Fruit fly (Drosophila melanogaster) whole organism, embryonic: ENCODE data around the gene CG31122.

Experiments
- Atf3 ChIP-seq: fragments of 200-800 bp; sonication (Bioruptor generic); optimal IDR thresholded peaks from 3 replicates; lab custom pipeline; 2016; ENCODE audit warnings: missing biosample characterization, missing genetic modification characterization
- CG10959 ChIP-seq: fragments of 200-800 bp; sonication (Bioruptor generic); IDR thresholded peaks from 2 replicates; pipeline ENCODE4 v1.3.6; 2022; ENCODE audit warnings: missing biosample characterization, missing genetic modification characterization
- CG10979 ChIP-seq: fragments of 200-800 bp; sonication (Bioruptor generic); optimal IDR thresholded peaks from 2 replicates; lab custom pipeline; 2018; ENCODE audit warnings: missing biosample characterization, mild to moderate bottlenecking, missing genetic modification characterization, moderate library complexity
- CG11504 ChIP-seq: fragments of 200-800 bp; sonication (Bioruptor generic); optimal IDR thresholded peaks from 3 replicates; lab custom pipeline; 2019; ENCODE audit warnings: missing biosample characterization, mild to moderate bottlenecking, missing genetic modification characterization, moderate library complexity
- CG12659 ChIP-seq: fragments of 200-800 bp; sonication (Bioruptor generic); optimal IDR thresholded peaks from 3 replicates; lab custom pipeline; 2017; ENCODE audit warnings: mild to moderate bottlenecking, missing biosample characterization, missing genetic modification reagents, missing genetic modification characterization
- CG14965 ChIP-seq: fragments of 200-800 bp; sonication (Bioruptor generic); optimal IDR thresholded peaks from 2 replicates; lab custom pipeline; 2016; ENCODE audit warnings: missing biosample characterization, missing genetic modification characterization, borderline replicate concordance
- CG1603 ChIP-seq: fragments of 200-800 bp; sonication (Bioruptor generic); optimal IDR thresholded peaks from 2 replicates; lab custom pipeline; 2019; ENCODE audit warnings: missing biosample characterization, mild to moderate bottlenecking, missing genetic modification characterization, moderate library complexity
- CG17328 ChIP-seq: fragments of 200-800 bp; sonication (Bioruptor generic); IDR thresholded peaks from 2 replicates; pipeline ENCODE4 v1.3.6; 2022; ENCODE audit warnings: missing biosample characterization, missing genetic modification characterization
- CG1792 ChIP-seq: fragments of 200-800 bp; sonication (Bioruptor generic); optimal IDR thresholded peaks from 2 replicates; lab custom pipeline; 2016; ENCODE audit warnings: missing biosample characterization, missing genetic modification characterization
- CG18011 ChIP-seq: fragments of 200-800 bp; sonication (Bioruptor generic); optimal IDR thresholded peaks from 2 replicates; lab custom pipeline; 2017; ENCODE audit warnings: missing biosample characterization, missing genetic modification characterization, mild to moderate bottlenecking, moderate library complexity, missing genotype
- CG1832 ChIP-seq: fragments of 200-800 bp; sonication (Bioruptor generic); optimal IDR thresholded peaks from 2 replicates; lab custom pipeline; 2017; ENCODE audit warnings: missing biosample characterization, mild to moderate bottlenecking, missing genetic modification characterization, inconsistent platforms
- CG2199 ChIP-seq: fragments of 200-800 bp; sonication (Bioruptor generic); IDR thresholded peaks from 3 replicates; pipeline ENCODE4 v1.3.6; 2022; ENCODE audit warnings: missing biosample characterization, missing genetic modification characterization
- CG30020 ChIP-seq: fragments of 200-800 bp; optimal IDR thresholded peaks from 2 replicates; lab custom pipeline; 2019; ENCODE audit warnings: missing biosample characterization, mild to moderate bottlenecking, missing genetic modification characterization, moderate library complexity
- CG32772 ChIP-seq: fragments of 200-800 bp; sonication (Bioruptor generic); IDR thresholded peaks from 2 replicates; pipeline ENCODE4 v1.3.6; 2022; ENCODE audit warnings: missing biosample characterization, missing genetic modification characterization
- CG33213 ChIP-seq: fragments of 200-800 bp; sonication (Bioruptor generic); optimal IDR thresholded peaks from 3 replicates; lab custom pipeline; 2016; ENCODE audit warnings: missing biosample characterization, missing genetic modification characterization
- CG4282 ChIP-seq: fragments of 200-800 bp; sonication (Bioruptor generic); optimal IDR thresholded peaks from 2 replicates; lab custom pipeline; 2016; ENCODE audit warnings: missing biosample characterization, missing genetic modification characterization
- CG4328 ChIP-seq: fragments of 200-800 bp; sonication (Bioruptor generic); optimal IDR thresholded peaks from 3 replicates; lab custom pipeline; 2017; ENCODE audit warnings: missing biosample characterization, missing genetic modification reagents, missing genetic modification characterization
- CG4360 ChIP-seq: fragments of 200-800 bp; sonication (Bioruptor generic); IDR thresholded peaks from 2 replicates; pipeline ENCODE4 v1.3.6; 2022; ENCODE audit warnings: missing biosample characterization, missing genetic modification characterization
- CG6854 ChIP-seq: fragments of 200-800 bp; sonication (Bioruptor generic); optimal IDR thresholded peaks from 3 replicates; lab custom pipeline; 2017; ENCODE audit warnings: missing biosample characterization, mild to moderate bottlenecking, missing genetic modification characterization
- CG7745 ChIP-seq: fragments of 200-800 bp; sonication (Bioruptor generic); optimal IDR thresholded peaks from 2 replicates; lab custom pipeline; 2018; ENCODE audit warnings: missing biosample characterization, mild to moderate bottlenecking, missing genetic modification characterization, moderate library complexity
- CG8359 ChIP-seq: fragments of 200-800 bp; sonication (Bioruptor generic); optimal IDR thresholded peaks from 2 replicates; lab custom pipeline; 2017; ENCODE audit warnings: missing biosample characterization, mild to moderate bottlenecking, missing genetic modification characterization, borderline replicate concordance
- CG8765 ChIP-seq: fragments of 200-800 bp; sonication (Bioruptor generic); IDR thresholded peaks from 2 replicates; pipeline ENCODE4 v1.3.6; 2022; ENCODE audit warnings: missing biosample characterization, missing genetic modification characterization
- CG9215 ChIP-seq: fragments of 200-800 bp; sonication (Bioruptor generic); IDR thresholded peaks from 2 replicates; pipeline ENCODE4 v1.3.6; 2022; ENCODE audit warnings: missing biosample characterization, missing genetic modification characterization
- CG9609 ChIP-seq: fragments of 200-800 bp; sonication (Bioruptor generic); optimal IDR thresholded peaks from 3 replicates; lab custom pipeline; 2016; ENCODE audit warnings: missing biosample characterization, missing genetic modification characterization
- Dref ChIP-seq: fragments of 200-800 bp; sonication (Bioruptor generic); IDR thresholded peaks from 2 replicates; pipeline ENCODE4 v1.3.6; 2022; ENCODE audit warnings: missing biosample characterization, missing genetic modification characterization
- ERR ChIP-seq: fragments of 200-800 bp; sonication (Bioruptor generic); optimal IDR thresholded peaks from 2 replicates; lab custom pipeline; 2016; ENCODE audit warnings: missing biosample characterization, missing genetic modification characterization
- Ets65A ChIP-seq: fragments of 200-800 bp; sonication (Bioruptor generic); peaks from one replicate; lab custom pipeline; 2016; ENCODE audit warnings: missing biosample characterization, missing genetic modification characterization
- H2.0 ChIP-seq: fragments of 200-800 bp; sonication (Bioruptor generic); IDR thresholded peaks from 2 replicates; pipeline ENCODE4 v1.3.6; 2022; ENCODE audit warnings: missing biosample characterization, missing genetic modification characterization
- Hand ChIP-seq: fragments of 200-800 bp; sonication (Bioruptor generic); optimal IDR thresholded peaks from 2 replicates; lab custom pipeline; 2017; ENCODE audit warnings: mild to moderate bottlenecking, missing biosample characterization, missing genetic modification reagents, missing genetic modification characterization
- NC2α ChIP-seq: fragments of 200-800 bp; sonication (Bioruptor generic); optimal IDR thresholded peaks from 2 replicates; lab custom pipeline; 2016; ENCODE audit warnings: missing biosample characterization, missing genetic modification characterization
- NFAT ChIP-seq: fragments of 200-800 bp; sonication (Bioruptor generic); IDR thresholded peaks from 2 replicates; pipeline ENCODE4 v1.3.6; 2022; ENCODE audit warnings: missing biosample characterization, missing genetic modification characterization
- Ravus ChIP-seq: fragments of 200-800 bp; sonication (Bioruptor generic); IDR thresholded peaks from 2 replicates; pipeline ENCODE4 v1.3.6; 2022; ENCODE audit warnings: missing biosample characterization, missing genetic modification characterization
- Sox102F ChIP-seq: fragments of 200-800 bp; sonication (Bioruptor generic); optimal IDR thresholded peaks from 2 replicates; lab custom pipeline; 2018; ENCODE audit warnings: missing biosample characterization, mild to moderate bottlenecking, missing genetic modification characterization, moderate library complexity
- Vsx1 ChIP-seq: fragments of 200-800 bp; sonication (Bioruptor generic); optimal IDR thresholded peaks from 2 replicates; lab custom pipeline; 2017; ENCODE audit warnings: missing biosample characterization, mild to moderate bottlenecking, missing genetic modification characterization, missing genetic modification reagents
- Xbp1 ChIP-seq: fragments of 200-800 bp; sonication (Bioruptor generic); optimal IDR thresholded peaks from 3 replicates; lab custom pipeline; 2016; ENCODE audit warnings: missing biosample characterization, mild to moderate bottlenecking, missing genetic modification characterization
- ab ChIP-seq: fragments of 200-800 bp; sonication (Bioruptor generic); optimal IDR thresholded peaks from 2 replicates; lab custom pipeline; 2016; ENCODE audit warnings: missing biosample characterization, missing genetic modification characterization
- ara ChIP-seq: fragments of 200-800 bp; sonication (Bioruptor generic); IDR thresholded peaks from 2 replicates; pipeline ENCODE4 v1.3.6; 2022; ENCODE audit warnings: missing biosample characterization, missing genetic modification characterization
- dan ChIP-seq: fragments of 200-800 bp; sonication (Bioruptor generic); IDR thresholded peaks from 2 replicates; pipeline ENCODE4 v1.3.6; 2022; ENCODE audit warnings: missing biosample characterization, missing genetic modification characterization
- danr ChIP-seq: fragments of 200-800 bp; sonication (Bioruptor generic); IDR thresholded peaks from 2 replicates; pipeline ENCODE4 v1.3.6; 2022; ENCODE audit warnings: missing biosample characterization, missing genetic modification characterization
- dimm ChIP-seq: fragments of 200-800 bp; sonication (Bioruptor generic); IDR thresholded peaks from 2 replicates; pipeline ENCODE4 v1.3.6; 2022; ENCODE audit warnings: missing biosample characterization, missing genetic modification characterization
- ewg ChIP-seq: fragments of 200-800 bp; sonication (Bioruptor generic); optimal IDR thresholded peaks from 3 replicates; lab custom pipeline; 2017; ENCODE audit warnings: mild to moderate bottlenecking, missing biosample characterization, missing genetic modification reagents, missing genetic modification characterization
- fd102C ChIP-seq: fragments of 200-800 bp; sonication (Bioruptor generic); optimal IDR thresholded peaks from 2 replicates; lab custom pipeline; 2018; ENCODE audit warnings: missing biosample characterization, mild to moderate bottlenecking, missing genetic modification characterization, moderate library complexity
- fd3F ChIP-seq: fragments of 200-800 bp; sonication (Bioruptor generic); optimal IDR thresholded peaks from 2 replicates; lab custom pipeline; 2018; ENCODE audit warnings: missing biosample characterization, mild to moderate bottlenecking, missing genetic modification characterization, moderate library complexity
- fu2 ChIP-seq: fragments of 200-800 bp; sonication (Bioruptor generic); optimal IDR thresholded peaks from 2 replicates; lab custom pipeline; 2016; ENCODE audit warnings: missing biosample characterization, missing genetic modification characterization
- grau ChIP-seq: fragments of 200-800 bp; optimal IDR thresholded peaks from 3 replicates; lab custom pipeline; 2019; ENCODE audit warnings: missing biosample characterization, mild to moderate bottlenecking, missing genetic modification characterization, moderate library complexity
- hb ChIP-seq: fragments of 200-800 bp; sonication (Bioruptor generic); IDR thresholded peaks from 3 replicates; pipeline ENCODE4 v1.3.6; 2022; ENCODE audit warnings: missing biosample characterization, missing genetic modification characterization; ENCODE audit not compliant: partially characterized antibody
- onecut ChIP-seq: fragments of 200-800 bp; sonication (Bioruptor generic); IDR thresholded peaks from 2 replicates; pipeline ENCODE4 v1.3.6; 2022; ENCODE audit warnings: missing biosample characterization, missing genetic modification characterization
- phol ChIP-seq: fragments of 200-800 bp; sonication (Bioruptor generic); optimal IDR thresholded peaks from 3 replicates; lab custom pipeline; 2018; ENCODE audit warnings: missing biosample characterization, mild to moderate bottlenecking, missing genetic modification characterization, moderate library complexity
- prd ChIP-seq, 3 experiments: fragments of >200 bp in 2 of 3; fragments of 200-800 bp in 1 of 3; sonication (Bioruptor generic) in 1 of 3; optimal IDR thresholded peaks in 2 of 3; IDR thresholded peaks in 1 of 3; 2 replicates in 2 of 3; 3 replicates in 1 of 3; pipeline versions ENCODE4 v1.3.6 to Lab custom; 2017 to 2022; ENCODE audit warnings: missing biosample characterization in 1 of 3, missing genetic modification characterization in 1 of 3
- sens ChIP-seq: fragments of 200-800 bp; sonication (Bioruptor generic); peaks from one replicate; lab custom pipeline; 2016; ENCODE audit warnings: missing biosample characterization, missing genetic modification characterization

Gene CG31122

dm6 chr3R:18365978-18366643 is 46.6 kb downstream of the CG31122 start, which contains the start of the genes WRNexo and Nup43 (continued):
- TF ChIP-seq ab (GFP tag; lab: Kevin White, UChicago) (no peak), CG9609 (peak; percentile 29), CG10979 (peak; percentile 9), NC2α (GFP tag; lab: Kevin White, UChicago) (peak; percentile 4), CG4328 (no peak), Ets65A (GFP tag; lab: Kevin White, UChicago) (peak; percentile 89), fd3F (GFP tag; lab: Kevin White, UChicago) (peak; percentile 24), Atf3 (GFP tag; lab: Kevin White, UChicago) (peak; percentile 29), NFAT (GFP tag; lab: Robert Waterston, UW) (0 out of 2 replicates have a peak, but pooled peaks have one; percentile 40), onecut (GFP tag; lab: Robert Waterston, UW) (no peak), dimm (GFP tag; lab: Robert Waterston, UW) (no peak), Hand (no peak), CG18011 (GFP tag; lab: Kevin White, UChicago) (peak; percentile 15), CG1792 (GFP tag; lab: Kevin White, UChicago) (peak; percentile 9), CG1603 (no peak), CG10959 (GFP tag; lab: Robert Waterston, UW) (no peak), fd102C (no peak), CG12659 (GFP tag; lab: Kevin White, UChicago) (peak; percentile 53), ewg (GFP tag; lab: Kevin White, UChicago) (no peak), grau (tag; lab: Kevin White, UChicago) (peak; percentile 52), fu2 (GFP tag; lab: Kevin White, UChicago) (no peak), CG2199 (GFP tag; lab: Robert Waterston, UW) (no peak), H2.0 (GFP tag; lab: Robert Waterston, UW) (peak; percentile 37), CG7745 (tag; lab: Kevin White, UChicago) (no peak), phol (tag; lab: Kevin White, UChicago) (peak; percentile 59), dan (GFP tag; lab: Robert Waterston, UW) (no peak), Vsx1 (GFP tag; lab: Kevin White, UChicago) (no peak), CG30020 (tag; lab: Kevin White, UChicago) (peak; percentile 72), CG14965 (GFP tag; lab: Kevin White, UChicago) (no peak), CG6854 (GFP tag; lab: Kevin White, UChicago) (no peak), CG33213 (GFP tag; lab: Kevin White, UChicago) (no peak), CG8765 (GFP tag; lab: Robert Waterston, UW) (no peak), CG11504 (tag; lab: Kevin White, UChicago) (peak; percentile 61), ERR (GFP tag; lab: Kevin White, UChicago) (no peak), CG4360 (GFP tag; lab: Robert Waterston, UW) (no peak), CG17328 (GFP tag; lab: Robert Waterston, UW) (no peak), sens (GFP tag; lab: Kevin White, UChicago) (peak; percentile 90), CG4282 (no peak), ara (GFP tag; lab: Robert Waterston, UW) (no peak), Ravus (GFP tag; lab: Robert Waterston, UW) (no peak), Dref (GFP tag; lab: Robert Waterston, UW) (peak; percentile 50), CG32772 (GFP tag; lab: Robert Waterston, UW) (peak; percentile 34; the same call in 1 of the 2 replicates), Xbp1 (GFP tag; lab: Kevin White, UChicago) (peak; percentile 40), Sox102F (GFP tag; lab: Kevin White, UChicago) (no peak), CG1832 (no peak), danr (GFP tag; lab: Robert Waterston, UW) (no peak), CG8359 (GFP tag; lab: Kevin White, UChicago) (no peak), CG9215 (GFP tag; lab: Robert Waterston, UW) (0 out of 2 replicates have a peak, but pooled peaks have one; percentile 10), prd (optimal IDR thresholded peaks at IDR 0.05; lab: Kevin White, UChicago) (no peak), prd (GFP tag; IDR thresholded peaks at IDR 0.05; lab: Robert Waterston, UW) (peak; percentile 52; the same call in 2 of the 3 replicates), hb (GFP tag; lab: Robert Waterston, UW) (no peak)
